Worm (Caenorhabditis elegans): Measurements from ENCODE around the gene Y26G10.6.

ce11 chrV:17700728-17701262 lies 1.0 kb downstream of the Y26G10.6 start, which contains the start of the genes Y26G10.5 and srh-32:
- TF ChIP-seq ceh-91 (GFP tag; IDR thresholded peaks at IDR 0.05), result no peak
- no peak for TF ChIP-seq F23B12.7 (tag; optimal IDR thresholded peaks at IDR 0.05; ENCODE audit: insufficient read depth)
- TF ChIP-seq nhr-179 (tag; optimal IDR thresholded peaks at IDR 0.05), result no peak
- TF ChIP-seq ztf-28 (GFP tag; IDR thresholded peaks at IDR 0.05), result no peak
- TF ChIP-seq madf-6 (GFP tag; IDR thresholded peaks at IDR 0.05), result no peak
- TF ChIP-seq unc-130 (GFP tag; optimal IDR thresholded peaks at IDR 0.05), result no peak
- TF ChIP-seq F37B4.10 (GFP tag; IDR thresholded peaks at IDR 0.05), result no peak
- TF ChIP-seq him-1 (tag; optimal IDR thresholded peaks at IDR 0.05), result no peak
- no peak for TF ChIP-seq ceh-100 (GFP tag; IDR thresholded peaks at IDR 0.05)
- no peak for TF ChIP-seq mes-4 (tag; optimal IDR thresholded peaks at IDR 0.05)
